Fruit fly (Drosophila melanogaster): Measurements from ENCODE around the gene pths.

Gene pths

dm6 chr2L:21158554-21158953 is 15.5 kb downstream of the pths start, which contains the start of the genes Coq3 and Pld3 (continued):
- TF ChIP-seq inv (GFP tag; IDR thresholded peaks at IDR 0.05; ENCODE audit: partially characterized antibody) (no peak), CkIIα-i1 (GFP tag; IDR thresholded peaks at IDR 0.05) (no peak), sd (tag; optimal IDR thresholded peaks at IDR 0.05) (no peak), Hr51 (GFP tag; optimal IDR thresholded peaks at IDR 0.05) (peak; percentile 69 to 82), CG3995 (GFP tag; optimal IDR thresholded peaks at IDR 0.05) (peak; percentile 77), tgo (GFP tag; IDR thresholded peaks at IDR 0.05) (peak; percentile 79), br (optimal IDR thresholded peaks at IDR 0.05) (no peak), peb (GFP tag; IDR thresholded peaks at IDR 0.05) (0 out of 2 replicates have a peak, but pooled peaks have one; percentile 13), run (tag; optimal IDR thresholded peaks at IDR 0.05) (peak; percentile 46), CG6175 (GFP tag; IDR thresholded peaks at IDR 0.05) (no peak), sc (optimal IDR thresholded peaks at IDR 0.05) (no peak), sc (GFP tag; optimal IDR thresholded peaks at IDR 0.05) (peak; percentile 67), esg (GFP tag; conservative IDR thresholded peaks at IDR 0.05) (peak; percentile 38; the same call in 1 of the 2 replicates), toy (GFP tag; IDR thresholded peaks at IDR 0.05) (no peak), exex (tag; optimal IDR thresholded peaks at IDR 0.05) (peak; percentile 58), Side (GFP tag; optimal IDR thresholded peaks at IDR 0.05) (peak; percentile 55), Stat92E (GFP tag; optimal IDR thresholded peaks at IDR 0.05) (no peak), vvl (GFP tag; IDR thresholded peaks at IDR 0.05) (peak; percentile 94), CG1024 (GFP tag; IDR thresholded peaks at IDR 0.05) (peak; percentile 67), CG8944 (GFP tag; optimal IDR thresholded peaks at IDR 0.05) (peak; percentile 49), seq (GFP tag; IDR thresholded peaks at IDR 0.05) (peak; percentile 50; the same call in 1 of the 2 replicates), slbo (GFP tag; IDR thresholded peaks at IDR 0.05) (peak; percentile 89), CG3407 (GFP tag; optimal IDR thresholded peaks at IDR 0.05) (peak; percentile 18), CG3163 (GFP tag; optimal IDR thresholded peaks at IDR 0.05) (peak; percentile 7), CG7987 (GFP tag; optimal IDR thresholded peaks at IDR 0.05) (peak; percentile 64), HLH4C (GFP tag; IDR thresholded peaks at IDR 0.05; ENCODE audit: partially characterized antibody) (no peak), CG32772 (GFP tag; IDR thresholded peaks at IDR 0.05) (peak; percentile 73), CG13287 (GFP tag; IDR thresholded peaks at IDR 0.05; ENCODE audit: partially characterized antibody) (no peak), btn (GFP tag; optimal IDR thresholded peaks at IDR 0.05) (no peak), CG18764 (GFP tag; optimal IDR thresholded peaks at IDR 0.05) (peak; percentile 65), emc (GFP tag; optimal IDR thresholded peaks at IDR 0.05) (no peak), nerfin-1 (tag; optimal IDR thresholded peaks at IDR 0.05) (peak; percentile 67), twi (tag; optimal IDR thresholded peaks at IDR 0.05) (peak; percentile 57), grn (GFP tag; optimal IDR thresholded peaks at IDR 0.05) (no peak), unc-4 (GFP tag; IDR thresholded peaks at IDR 0.05; ENCODE audit: partially characterized antibody) (no peak), CG7928 (GFP tag; optimal IDR thresholded peaks at IDR 0.05) (peak; percentile 41), CG8089 (GFP tag; optimal IDR thresholded peaks at IDR 0.05) (peak; percentile 39), Fer2 (tag; optimal IDR thresholded peaks at IDR 0.05) (peak; percentile 71), nerfin-2 (GFP tag; IDR thresholded peaks at IDR 0.05; ENCODE audit: partially characterized antibody) (no peak), CG13775 (GFP tag; optimal IDR thresholded peaks at IDR 0.05) (peak; percentile 80), Scr (GFP tag; IDR thresholded peaks at IDR 0.05; ENCODE audit: partially characterized antibody) (no peak), CG1602 (GFP tag; optimal IDR thresholded peaks at IDR 0.05) (peak; percentile 72), Nf-YA (GFP tag; IDR thresholded peaks at IDR 0.05) (peak; percentile 69), BtbVII (GFP tag; optimal IDR thresholded peaks at IDR 0.05) (peak; percentile 80), CG17568 (GFP tag; optimal IDR thresholded peaks at IDR 0.05) (no peak), CG17802 (tag; optimal IDR thresholded peaks at IDR 0.05) (peak; percentile 31), bbx (GFP tag; IDR thresholded peaks at IDR 0.05; ENCODE audit: partially characterized antibody) (no peak), CG6813 (GFP tag; optimal IDR thresholded peaks at IDR 0.05) (peak; percentile 68), ap (GFP tag; IDR thresholded peaks at IDR 0.05) (0 out of 2 replicates have a peak, but pooled peaks have one; percentile 19), CTCF (GFP tag; optimal IDR thresholded peaks at IDR 0.05) (peak; percentile 21), CG30403 (GFP tag; optimal IDR thresholded peaks at IDR 0.05) (peak; percentile 88)
